Fruit fly (Drosophila melanogaster): ENCODE data around the gene CG44869.

The CG44869 gene

dm6 chr2L:15414068-15414467 lies 4.1 kb downstream of the CG44869 start (continued):
- TF ChIP-seq sage (GFP tag; optimal IDR thresholded peaks at IDR 0.05): peak; percentile 63
- TF ChIP-seq Vsx2 (GFP tag; optimal IDR thresholded peaks at IDR 0.05; ENCODE audit: partially characterized antibody): no peak
- peak; percentile 89 for TF ChIP-seq Jra (GFP tag; optimal IDR thresholded peaks at IDR 0.05)
- peak; percentile 78 for TF ChIP-seq ey (GFP tag; optimal IDR thresholded peaks at IDR 0.05)
- no peak for TF ChIP-seq Hr78 (GFP tag; optimal IDR thresholded peaks at IDR 0.05)

- TF ChIP-seq Hnf4 (GFP tag; optimal IDR thresholded peaks at IDR 0.05) (no peak), Abd-B (GFP tag; optimal IDR thresholded peaks at IDR 0.05) (no peak), Jra (GFP tag; optimal IDR thresholded peaks at IDR 0.05) (no peak), CrebA (GFP tag; optimal IDR thresholded peaks at IDR 0.05; ENCODE audit: borderline replicate concordance) (no peak), jim (GFP tag; optimal IDR thresholded peaks at IDR 0.05) (no peak), h (GFP tag; optimal IDR thresholded peaks at IDR 0.05) (no peak)
Observed at dm6 chr2L:15411858-15412257, 6.3 kb downstream of the CG44869 start.

dm6 chr2L:15410250-15410649 lies 7.9 kb downstream of the CG44869 start:
- TF ChIP-seq Abd-B (GFP tag; optimal IDR thresholded peaks at IDR 0.05) (no peak), tai (GFP tag; optimal IDR thresholded peaks at IDR 0.05) (no peak), OdsH (GFP tag; optimal IDR thresholded peaks at IDR 0.05) (peak; percentile 21), Hr83 (GFP tag; optimal IDR thresholded peaks at IDR 0.05; ENCODE audit: poor library complexity, severe bottlenecking) (no peak), woc (GFP tag; optimal IDR thresholded peaks at IDR 0.05) (peak; percentile 11), Mio (GFP tag; optimal IDR thresholded peaks at IDR 0.05) (no peak), foxo (GFP tag; optimal IDR thresholded peaks at IDR 0.05) (peak in 1 of 2 experiments; percentile 22)

- no peak for TF ChIP-seq Vsx2 (GFP tag; optimal IDR thresholded peaks at IDR 0.05; ENCODE audit: partially characterized antibody)
- no peak for TF ChIP-seq CrebA (GFP tag; optimal IDR thresholded peaks at IDR 0.05; ENCODE audit: borderline replicate concordance)
- no peak for TF ChIP-seq Hnf4 (GFP tag; optimal IDR thresholded peaks at IDR 0.05)
- TF ChIP-seq dl (GFP tag; optimal IDR thresholded peaks at IDR 0.05; ENCODE audit: insufficient read depth in 1 of 2, partially characterized antibody in 2 of 2): no peak
- no peak for TF ChIP-seq foxo (GFP tag; optimal IDR thresholded peaks at IDR 0.05)
- TF ChIP-seq Hr78 (GFP tag; optimal IDR thresholded peaks at IDR 0.05): no peak
- TF ChIP-seq Sp1 (GFP tag; optimal IDR thresholded peaks at IDR 0.05): no peak
- no peak for TF ChIP-seq CG9705 (GFP tag; optimal IDR thresholded peaks at IDR 0.05)
- TF ChIP-seq h (GFP tag; optimal IDR thresholded peaks at IDR 0.05): no peak
- TF ChIP-seq dsf (GFP tag; optimal IDR thresholded peaks at IDR 0.05; ENCODE audit: borderline replicate concordance): no peak
Observed at dm6 chr2L:15409108-15409507, 9.1 kb downstream of the CG44869 start.

- TF ChIP-seq sv (GFP tag; optimal IDR thresholded peaks at IDR 0.05): no peak
- peak; percentile 49 for TF ChIP-seq psq (GFP tag; optimal IDR thresholded peaks at IDR 0.05)
- no peak for TF ChIP-seq Dif (GFP tag; optimal IDR thresholded peaks at IDR 0.05; ENCODE audit: partially characterized antibody)
- TF ChIP-seq foxo (GFP tag; optimal IDR thresholded peaks at IDR 0.05): peak in 1 of 2 experiments; percentile 69
- TF ChIP-seq CG32264 (GFP tag; optimal IDR thresholded peaks at IDR 0.05): no peak
- TF ChIP-seq rgr (GFP tag; optimal IDR thresholded peaks at IDR 0.05): peak; percentile 58
- peak; percentile 59 for TF ChIP-seq woc (GFP tag; optimal IDR thresholded peaks at IDR 0.05)
- peak; percentile 67 for TF ChIP-seq h (GFP tag; optimal IDR thresholded peaks at IDR 0.05)
- TF ChIP-seq N (GFP tag; optimal IDR thresholded peaks at IDR 0.05): no peak
- peak; percentile 34 for TF ChIP-seq CrebA (GFP tag; optimal IDR thresholded peaks at IDR 0.05; ENCODE audit: borderline replicate concordance)
- no peak for TF ChIP-seq GATAd (GFP tag; optimal IDR thresholded peaks at IDR 0.05)
- no peak for TF ChIP-seq Abd-B (GFP tag; optimal IDR thresholded peaks at IDR 0.05)
- no peak for TF ChIP-seq CG9705 (GFP tag; optimal IDR thresholded peaks at IDR 0.05)
- no peak for TF ChIP-seq dsf (GFP tag; optimal IDR thresholded peaks at IDR 0.05; ENCODE audit: borderline replicate concordance)
- no peak for TF ChIP-seq tai (GFP tag; optimal IDR thresholded peaks at IDR 0.05)
- TF ChIP-seq Rel (GFP tag; optimal IDR thresholded peaks at IDR 0.05): no peak
- TF ChIP-seq Rel (tag; optimal IDR thresholded peaks at IDR 0.05): no peak
- peak; percentile 71 for TF ChIP-seq fru (GFP tag; optimal IDR thresholded peaks at IDR 0.05)
- no peak for TF ChIP-seq usp (GFP tag; optimal IDR thresholded peaks at IDR 0.05)
- TF ChIP-seq Sp1 (GFP tag; optimal IDR thresholded peaks at IDR 0.05): peak; percentile 66
- TF ChIP-seq sage (GFP tag; optimal IDR thresholded peaks at IDR 0.05): no peak
- TF ChIP-seq OdsH (GFP tag; optimal IDR thresholded peaks at IDR 0.05): peak; percentile 70
- TF ChIP-seq br (GFP tag; optimal IDR thresholded peaks at IDR 0.05): peak; percentile 0
- TF ChIP-seq HLH106 (tag; optimal IDR thresholded peaks at IDR 0.05): peak; percentile 35
- TF ChIP-seq Dfd (GFP tag; optimal IDR thresholded peaks at IDR 0.05): no peak
- TF ChIP-seq Hnf4 (GFP tag; optimal IDR thresholded peaks at IDR 0.05): peak; percentile 66
- peak; percentile 15 for TF ChIP-seq brk (GFP tag; optimal IDR thresholded peaks at IDR 0.05)
- TF ChIP-seq jim (GFP tag; optimal IDR thresholded peaks at IDR 0.05): no peak
- TF ChIP-seq pan (optimal IDR thresholded peaks at IDR 0.05): no peak
- TF ChIP-seq dl (GFP tag; optimal IDR thresholded peaks at IDR 0.05; ENCODE audit: insufficient read depth in 1 of 2, partially characterized antibody in 2 of 2): no peak
- TF ChIP-seq ey (GFP tag; optimal IDR thresholded peaks at IDR 0.05): peak; percentile 28
Observed at dm6 chr2L:15407514-15407913, 10.6 kb downstream of the CG44869 start.
